Worm (Caenorhabditis elegans) whole organism, L2 larva: Measurements from ENCODE around the gene T19D12.1.

Experiments used
- lsy-2 ChIP-seq, 2 experiments: fragments of 150-350 bp in 1 of 2; sonication (generic microtip) in 1 of 2; optimal IDR thresholded peaks; 2 replicates each; lab custom pipeline; 2014 to 2017; ENCODE audit warnings: missing biosample characterization in 2 of 2, missing genetic modification characterization in 2 of 2
- mab-5 ChIP-seq: fragments of 150-350 bp; optimal IDR thresholded peaks from 2 replicates; lab custom pipeline; 2014; ENCODE audit warnings: missing biosample characterization, missing genetic modification characterization
- skn-1 ChIP-seq: sonication (generic microtip); optimal IDR thresholded peaks from 2 replicates; lab custom pipeline; 2017; ENCODE audit warnings: missing biosample characterization, missing genetic modification characterization

DNA sequence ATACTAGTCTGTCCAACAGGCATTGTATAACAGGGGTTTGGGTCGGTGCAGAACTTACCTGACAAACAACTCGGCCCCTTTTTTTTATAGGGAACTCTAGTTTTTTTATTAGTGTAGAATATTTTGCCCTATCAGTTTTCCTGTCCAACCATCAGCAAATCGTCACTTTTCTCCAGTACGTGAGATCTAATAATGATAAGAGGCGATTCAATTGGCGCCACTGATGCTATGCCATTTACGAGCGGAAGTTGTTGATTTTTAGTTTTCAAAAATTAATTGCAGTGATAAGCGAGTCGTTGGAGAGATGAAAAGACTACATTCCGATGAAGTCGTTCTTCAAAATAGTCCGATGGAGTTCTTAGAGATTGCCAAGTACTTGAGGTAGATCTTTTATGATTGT, 38.3 kb upstream of the T19D12.1 start:
- no peak for TF ChIP-seq skn-1 (tag; lab: Kevin White, UChicago)
- no peak for TF ChIP-seq mab-5 (tag; lab: Kevin White, UChicago)
- no peak for TF ChIP-seq lsy-2 (tag; optimal IDR thresholded peaks at IDR 0.05; lab: Kevin White, UChicago)
